Fruit fly (Drosophila melanogaster): ENCODE measurements around the gene Gas41.

Gas41 gene

DNA sequence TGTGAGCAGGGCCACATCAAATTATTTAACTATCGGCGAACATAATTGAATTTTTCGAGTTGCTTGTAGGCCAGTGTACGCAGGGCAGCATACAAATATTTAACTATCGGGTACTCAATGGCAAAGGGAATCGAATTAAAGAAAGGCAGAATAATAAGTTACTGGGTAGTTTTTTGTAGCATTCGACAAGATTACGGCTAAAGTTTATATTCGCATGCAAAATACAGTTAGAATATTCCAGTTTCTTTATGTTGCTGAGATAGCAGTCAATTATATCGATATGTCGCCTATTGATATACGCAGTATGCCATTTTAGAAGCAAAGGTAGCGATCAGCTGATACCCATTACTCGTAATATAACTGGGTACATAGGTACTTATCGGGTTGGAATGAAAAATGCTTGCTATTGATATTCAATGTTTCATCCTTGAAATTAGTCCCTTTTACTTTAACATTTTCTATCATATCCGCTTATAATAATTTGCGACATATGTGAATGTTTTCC, 18.1 kb upstream of the Gas41 start (continued):
- TF ChIP-seq HmgZ (tag; optimal IDR thresholded peaks at IDR 0.05) (peak; percentile 53), E2f2 (GFP tag; IDR thresholded peaks at IDR 0.05) (no peak; the same call in 1 of the 2 replicates), vvl (GFP tag; IDR thresholded peaks at IDR 0.05) (peak; percentile 77), cwo (GFP tag; optimal IDR thresholded peaks at IDR 0.05) (no peak), dimm (GFP tag; IDR thresholded peaks at IDR 0.05) (no peak), E2f1 (GFP tag; IDR thresholded peaks at IDR 0.05) (no peak), ac (GFP tag; optimal IDR thresholded peaks at IDR 0.05) (no peak), Sry-δ (GFP tag; optimal IDR thresholded peaks at IDR 0.05) (peak; percentile 68), mld (GFP tag; IDR thresholded peaks at IDR 0.05; ENCODE audit: partially characterized antibody) (peak; percentile 51; the same call in 2 of the 3 replicates), CG14050 (GFP tag; IDR thresholded peaks at IDR 0.05) (peak; percentile 24; the same call in 2 of the 3 replicates), Optix (GFP tag; IDR thresholded peaks at IDR 0.05) (no peak), CG12236 (GFP tag; optimal IDR thresholded peaks at IDR 0.05) (no peak), ara (GFP tag; IDR thresholded peaks at IDR 0.05) (no peak), Eip74EF (GFP tag; optimal IDR thresholded peaks at IDR 0.05) (peak in 1 of 2 experiments; percentile 26), Trl (optimal IDR thresholded peaks at IDR 0.05) (no peak), Trl (GFP tag; optimal IDR thresholded peaks at IDR 0.05) (peak; percentile 29), Nf-YA (GFP tag; IDR thresholded peaks at IDR 0.05) (0 out of 2 replicates have a peak, but pooled peaks have one; percentile 34), bab2 (GFP tag; optimal IDR thresholded peaks at IDR 0.05) (peak; percentile 57), CG1647 (GFP tag; optimal IDR thresholded peaks at IDR 0.05) (peak; percentile 69), CG14965 (GFP tag; optimal IDR thresholded peaks at IDR 0.05; ENCODE audit: borderline replicate concordance) (no peak), Dref (GFP tag; IDR thresholded peaks at IDR 0.05) (peak; percentile 59), zf30C (GFP tag; optimal IDR thresholded peaks at IDR 0.05) (no peak), CG34422 (GFP tag; IDR thresholded peaks at IDR 0.05) (no peak; the same call in 2 of the 3 replicates), CG17912 (GFP tag; optimal IDR thresholded peaks at IDR 0.05) (peak; percentile 60), ash1 (GFP tag; optimal IDR thresholded peaks at IDR 0.05) (no peak), CG7839 (tag; optimal IDR thresholded peaks at IDR 0.05) (peak; percentile 61), lola (GFP tag; optimal IDR thresholded peaks at IDR 0.05) (peak in 1 of 3 experiments; percentile 41), CHES-1-like (GFP tag; optimal IDR thresholded peaks at IDR 0.05) (peak; percentile 48), CG3065 (GFP tag; optimal IDR thresholded peaks at IDR 0.05) (no peak), CG13296 (GFP tag; optimal IDR thresholded peaks at IDR 0.05) (no peak), CG33213 (GFP tag; optimal IDR thresholded peaks at IDR 0.05) (peak; percentile 26), az2 (GFP tag; optimal IDR thresholded peaks at IDR 0.05) (peak; percentile 40), Bteb2 (GFP tag; optimal IDR thresholded peaks at IDR 0.05) (peak; percentile 42), CG2712 (tag; optimal IDR thresholded peaks at IDR 0.05) (peak; percentile 40), bowl (GFP tag; IDR thresholded peaks at IDR 0.05) (peak; percentile 21; the same call in 1 of the 2 replicates), CG3847 (GFP tag; IDR thresholded peaks at IDR 0.05) (0 out of 2 replicates have a peak, but pooled peaks have one; percentile 16), CG18599 (GFP tag; optimal IDR thresholded peaks at IDR 0.05) (no peak), yki (optimal IDR thresholded peaks at IDR 0.05) (no peak), CG10209 (GFP tag; optimal IDR thresholded peaks at IDR 0.05) (peak; percentile 27), sob (GFP tag; IDR thresholded peaks at IDR 0.05) (no peak; the same call in 1 of the 2 replicates), CG32772 (GFP tag; IDR thresholded peaks at IDR 0.05) (peak; percentile 16; the same call in 1 of the 2 replicates), Nf-YC (tag; optimal IDR thresholded peaks at IDR 0.05) (peak; percentile 15), CG6813 (GFP tag; optimal IDR thresholded peaks at IDR 0.05) (peak; percentile 6), Antp (GFP tag; optimal IDR thresholded peaks at IDR 0.05) (peak; percentile 56), wek (GFP tag; optimal IDR thresholded peaks at IDR 0.05) (peak; percentile 26), CG10431 (GFP tag; optimal IDR thresholded peaks at IDR 0.05) (no peak), ham (GFP tag; IDR thresholded peaks at IDR 0.05) (no peak), CG10321 (GFP tag; IDR thresholded peaks at IDR 0.05) (no peak), maf-S (GFP tag; optimal IDR thresholded peaks at IDR 0.05) (peak; percentile 9), CG6765 (GFP tag; optimal IDR thresholded peaks at IDR 0.05) (no peak)

Measured in whole organism, embryonic.